Worm (Caenorhabditis elegans): Measurements from ENCODE around the gene Y27F2A.8.

DNA sequence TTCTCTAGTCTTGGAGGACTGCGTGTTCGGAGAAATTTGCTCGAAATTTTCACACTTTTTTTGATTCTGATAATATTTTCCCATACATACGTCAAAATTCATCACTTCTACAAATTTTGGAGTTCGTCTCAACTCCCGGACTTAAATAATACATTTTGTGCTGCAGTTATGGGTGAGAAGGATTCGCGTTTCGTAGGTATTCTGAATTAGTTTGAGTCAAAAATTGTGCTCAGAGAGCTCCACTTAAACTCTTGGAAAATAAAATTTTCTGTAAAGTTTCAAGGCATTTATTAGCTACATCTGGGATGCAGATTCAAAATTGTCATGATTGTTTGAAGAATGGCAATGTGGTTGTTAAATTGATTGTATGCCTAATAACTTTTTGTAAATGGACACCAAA lies 30.3 kb downstream of the Y27F2A.8 start, which contains the start of gene ZC239.4:
- TF ChIP-seq drap-1 (GFP tag; optimal IDR thresholded peaks at IDR 0.05) (no peak), mep-1 (tag; optimal IDR thresholded peaks at IDR 0.05) (no peak), unc-62 (GFP tag; optimal IDR thresholded peaks at IDR 0.05) (no peak)
